Worm (Caenorhabditis elegans) whole organism, L1 larva: ENCODE measurements around the gene fbxa-29.

Experiments
- egl-27 ChIP-seq, 2 experiments: fragments of 150-350 bp in 1 of 2; sonication (generic microtip); optimal IDR thresholded peaks; 3 replicates each; lab custom pipeline; 2017 to 2018; ENCODE audit warnings: missing biosample characterization in 2 of 2, missing genetic modification characterization in 2 of 2, missing genetic modification reagents in 2 of 2
- elt-3 ChIP-seq, 6 experiments: fragments of 150-350 bp in 1 of 6; sonication (generic microtip); optimal IDR thresholded peaks; 2 replicates each; lab custom pipeline; 2017 to 2018; ENCODE audit warnings: missing biosample characterization in 6 of 6, missing genetic modification characterization in 6 of 6, inconsistent platforms in 1 of 6
- lin-39 ChIP-seq: fragments of 150-350 bp; optimal IDR thresholded peaks from 2 replicates; lab custom pipeline; 2014; ENCODE audit warnings: missing biosample characterization, missing genetic modification reagents, missing genetic modification characterization
- mdl-1 ChIP-seq, 2 experiments: fragments of 150-350 bp; optimal IDR thresholded peaks; 2 replicates each; lab custom pipeline; 2014 to 2017; ENCODE audit warnings: missing biosample characterization in 2 of 2, missing genetic modification characterization in 2 of 2, inconsistent platforms in 1 of 2
- nhr-12 ChIP-seq: sonication (generic microtip); optimal IDR thresholded peaks from 2 replicates; lab custom pipeline; 2017; ENCODE audit warnings: missing biosample characterization, missing genetic modification characterization
- nhr-85 ChIP-seq: sonication (generic microtip); peaks from one replicate; lab custom pipeline; 2016; ENCODE audit warnings: missing genetic modification characterization, inconsistent platforms, missing compliant biosample characterization
- skn-1 ChIP-seq: fragments of 150-350 bp; optimal IDR thresholded peaks from 2 replicates; lab custom pipeline; 2014; ENCODE audit warnings: missing biosample characterization, missing genetic modification characterization
- snpc-4 ChIP-seq: fragments of 150-350 bp; optimal IDR thresholded peaks from 2 replicates; lab custom pipeline; 2014; ENCODE audit warnings: missing biosample characterization, missing genetic modification characterization
- snu-23 ChIP-seq: sonication (generic microtip); optimal IDR thresholded peaks from 2 replicates; lab custom pipeline; 2016; ENCODE audit warnings: missing genetic modification characterization, missing compliant biosample characterization
- unc-30 ChIP-seq: sonication (generic microtip); optimal IDR thresholded peaks from 2 replicates; lab custom pipeline; 2017; ENCODE audit warnings: missing biosample characterization, missing genetic modification characterization
- unc-62 ChIP-seq: fragments of 150-350 bp; optimal IDR thresholded peaks from 2 replicates; lab custom pipeline; 2014; ENCODE audit warnings: missing biosample characterization, missing genetic modification reagents, missing genetic modification characterization
- unc-86 ChIP-seq: sonication (generic microtip); optimal IDR thresholded peaks from 2 replicates; lab custom pipeline; 2016; ENCODE audit warnings: missing genetic modification characterization, missing compliant biosample characterization

DNA sequence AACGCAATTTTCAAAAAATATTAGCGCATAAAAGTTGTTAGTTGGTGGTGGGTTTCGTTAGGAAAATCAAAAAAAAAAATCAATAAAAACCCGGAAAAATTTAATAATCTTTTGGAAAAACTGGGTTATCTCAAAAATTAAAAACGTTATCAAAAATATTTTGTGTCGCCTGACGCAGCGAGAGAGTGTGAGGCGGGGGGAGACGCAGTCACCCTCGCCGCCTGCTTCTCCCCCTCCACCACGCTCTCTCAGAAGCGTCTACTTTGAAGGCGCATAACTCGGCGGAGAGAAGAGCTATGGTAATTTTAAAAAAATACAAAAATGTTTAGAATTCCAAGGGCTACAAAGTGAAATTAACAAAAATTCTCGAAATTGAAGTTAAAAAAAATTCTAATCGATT lies 48.4 kb downstream of the fbxa-29 start:
- no peak for TF ChIP-seq elt-3 (tag; optimal IDR thresholded peaks at IDR 0.05; lab: Kevin White, UChicago)
- TF ChIP-seq snpc-4 (tag; lab: Kevin White, UChicago), result no peak
- no peak for TF ChIP-seq lin-39 (tag; lab: Kevin White, UChicago)
- no peak for TF ChIP-seq mdl-1 (tag; optimal IDR thresholded peaks at IDR 0.05; lab: Kevin White, UChicago)
- TF ChIP-seq nhr-85 (tag; lab: Kevin White, UChicago), result no peak
- TF ChIP-seq snu-23 (GFP tag; lab: Kevin White, UChicago), result no peak
- TF ChIP-seq unc-86 (tag; lab: Kevin White, UChicago), result no peak
- TF ChIP-seq nhr-12 (tag; lab: Kevin White, UChicago), result no peak
- no peak for TF ChIP-seq unc-62 (GFP tag; lab: Kevin White, UChicago)
- no peak for TF ChIP-seq unc-30 (tag; lab: Kevin White, UChicago)
- no peak for TF ChIP-seq egl-27 (tag; optimal IDR thresholded peaks at IDR 0.05; lab: Kevin White, UChicago)
- TF ChIP-seq skn-1 (tag; lab: Kevin White, UChicago), result no peak
